Fruit fly (Drosophila melanogaster) whole organism, embryonic: ENCODE data around the gene CG18480.

ENCODE experiments used
- CG2120 ChIP-seq: fragments of 200-800 bp; sonication (Bioruptor generic); optimal IDR thresholded peaks from 3 replicates; lab custom pipeline; 2016; ENCODE audit warnings: missing biosample characterization, missing genetic modification characterization
- CG32532 ChIP-seq: fragments of 200-800 bp; sonication (Bioruptor generic); IDR thresholded peaks from 2 replicates; pipeline ENCODE4 v1.3.6; 2022; ENCODE audit warnings: missing biosample characterization, missing genetic modification characterization
- CG6689 ChIP-seq: fragments of 200-800 bp; sonication (Bioruptor generic); IDR thresholded peaks from 2 replicates; pipeline ENCODE4 v1.3.6; 2022; ENCODE audit warnings: missing biosample characterization, missing genetic modification characterization
- PHDP ChIP-seq: fragments of 200-800 bp; sonication (Bioruptor generic); optimal IDR thresholded peaks from 3 replicates; lab custom pipeline; 2018; ENCODE audit warnings: missing biosample characterization, mild to moderate bottlenecking, missing genetic modification characterization, moderate library complexity
- jumu ChIP-seq: fragments of 200-800 bp; sonication (Bioruptor generic); optimal IDR thresholded peaks from 3 replicates; lab custom pipeline; 2016; ENCODE audit warnings: missing biosample characterization, missing genetic modification characterization

- TF ChIP-seq jumu (GFP tag; lab: Kevin White, UChicago) = no peak
- peak; percentile 69 for TF ChIP-seq CG32532 (GFP tag; lab: Robert Waterston, UW)
- TF ChIP-seq CG2120 (GFP tag; lab: Kevin White, UChicago) = peak; percentile 85
- no peak for TF ChIP-seq CG6689 (GFP tag; lab: Robert Waterston, UW)
- no peak for TF ChIP-seq PHDP (tag; lab: Kevin White, UChicago)
These were observed at the start of gene CG18480 for dm6 chr2L:15629596-15630168.
